Worm (Caenorhabditis elegans) whole organism, midembryonic: ENCODE data around the gene clec-147.

Experiments
- T22C8.4 ChIP-seq: fragments of 200-800 bp; sonication (Bioruptor generic); IDR thresholded peaks from 2 replicates; pipeline ENCODE4 v1.3.6; 2022; ENCODE audit warnings: missing genetic modification characterization, missing compliant biosample characterization
- cog-1 ChIP-seq: sonication (generic microtip); optimal IDR thresholded peaks from 2 replicates; lab custom pipeline; 2016; ENCODE audit warnings: missing genetic modification characterization, missing compliant biosample characterization
- flt-1 ChIP-seq: fragments of 200-800 bp; sonication (Bioruptor generic); IDR thresholded peaks from 2 replicates; pipeline ENCODE4 v1.3.6; 2022; ENCODE audit warnings: missing genetic modification characterization, missing compliant biosample characterization
- klf-2 ChIP-seq: fragments of 200-800 bp; sonication (Bioruptor generic); conservative IDR thresholded peaks from 2 replicates; pipeline ENCODE4 v1.3.6; 2022; ENCODE audit warnings: missing genetic modification reagents, missing genetic modification characterization, missing compliant biosample characterization
- ref-1 ChIP-seq: fragments of 200-800 bp; sonication (Bioruptor generic); conservative IDR thresholded peaks from 2 replicates; pipeline ENCODE4 v1.3.6; 2022; ENCODE audit warnings: missing genetic modification reagents, missing genetic modification characterization, missing compliant biosample characterization
- ztf-23 ChIP-seq: fragments of 200-800 bp; sonication (Bioruptor generic); IDR thresholded peaks from 2 replicates; pipeline ENCODE4 v1.3.6; 2022; ENCODE audit warnings: missing genetic modification reagents, missing genetic modification characterization, missing compliant biosample characterization
- ztf-29 ChIP-seq: fragments of 200-800 bp; sonication (Bioruptor generic); IDR thresholded peaks from 2 replicates; pipeline ENCODE4 v1.3.6; 2022; ENCODE audit warnings: missing genetic modification reagents, missing genetic modification characterization, missing compliant biosample characterization

ce11 chrII:14567811-14568210 is 30.2 kb upstream of the clec-147 start:
- TF ChIP-seq T22C8.4 (no peak), flt-1 (GFP tag; lab: Robert Waterston, UW) (no peak), ztf-23 (GFP tag; lab: Robert Waterston, UW) (0 out of 2 replicates have a peak, but pooled peaks have one; percentile 41), klf-2 (GFP tag; lab: Robert Waterston, UW) (no peak), cog-1 (tag; lab: Kevin White, UChicago) (no peak), ztf-29 (GFP tag; lab: Robert Waterston, UW) (no peak), ref-1 (no peak)
